Fruit fly (Drosophila melanogaster) whole organism, embryonic: ENCODE data around the gene CG14015.

ENCODE experiments used
- B-H1 ChIP-seq: fragments of 200-800 bp; sonication (Bioruptor generic); IDR thresholded peaks from 3 replicates; pipeline ENCODE4 v1.3.6; 2022; ENCODE audit warnings: missing biosample characterization, missing genetic modification characterization
- CG10267 ChIP-seq: fragments of 200-800 bp; sonication (Bioruptor generic); optimal IDR thresholded peaks from 2 replicates; lab custom pipeline; 2018; ENCODE audit warnings: missing biosample characterization, mild to moderate bottlenecking, missing genetic modification characterization, moderate library complexity
- CG10431 ChIP-seq: fragments of 200-800 bp; sonication (Bioruptor generic); optimal IDR thresholded peaks from 3 replicates; lab custom pipeline; 2018; ENCODE audit warnings: missing biosample characterization, mild to moderate bottlenecking, missing genetic modification characterization
- CG13424 ChIP-seq: fragments of 200-800 bp; sonication (Bioruptor generic); optimal IDR thresholded peaks from 2 replicates; lab custom pipeline; 2019; ENCODE audit warnings: missing biosample characterization, mild to moderate bottlenecking, missing genetic modification characterization, moderate library complexity
- CG13775 ChIP-seq: fragments of 200-800 bp; sonication (Bioruptor generic); optimal IDR thresholded peaks from 3 replicates; lab custom pipeline; 2017; ENCODE audit warnings: missing biosample characterization, mild to moderate bottlenecking, missing genetic modification characterization
- CG15269 ChIP-seq: fragments of 200-800 bp; sonication (Bioruptor generic); optimal IDR thresholded peaks from 2 replicates; lab custom pipeline; 2018; ENCODE audit warnings: missing biosample characterization, mild to moderate bottlenecking, missing genetic modification characterization, moderate library complexity
- CG15514 ChIP-seq: fragments of 200-800 bp; sonication (Bioruptor generic); optimal IDR thresholded peaks from 3 replicates; lab custom pipeline; 2017; ENCODE audit warnings: missing biosample characterization, missing genetic modification characterization, mild to moderate bottlenecking, moderate library complexity, missing genetic modification reagents
- CG15601 ChIP-seq: fragments of 200-800 bp; sonication (Bioruptor generic); optimal IDR thresholded peaks from 3 replicates; lab custom pipeline; 2019; ENCODE audit warnings: missing biosample characterization, mild to moderate bottlenecking, missing genetic modification characterization, moderate library complexity
- CG16779 ChIP-seq: fragments of 200-800 bp; sonication (Bioruptor generic); IDR thresholded peaks from 2 replicates; pipeline ENCODE4 v1.3.6; 2022; ENCODE audit warnings: missing biosample characterization, missing genetic modification characterization
- CG16815 ChIP-seq: fragments of 200-800 bp; sonication (Bioruptor generic); optimal IDR thresholded peaks from 3 replicates; lab custom pipeline; 2017; ENCODE audit warnings: missing biosample characterization, mild to moderate bottlenecking, missing genetic modification characterization
- CG17385 ChIP-seq: fragments of 200-800 bp; sonication (Bioruptor generic); optimal IDR thresholded peaks from 3 replicates; lab custom pipeline; 2018; ENCODE audit warnings: missing biosample characterization, mild to moderate bottlenecking, missing genetic modification characterization
- CG1792 ChIP-seq: fragments of 200-800 bp; sonication (Bioruptor generic); optimal IDR thresholded peaks from 2 replicates; lab custom pipeline; 2016; ENCODE audit warnings: missing biosample characterization, missing genetic modification characterization
- CG18262 ChIP-seq: fragments of 200-800 bp; optimal IDR thresholded peaks from 3 replicates; lab custom pipeline; 2019; ENCODE audit warnings: missing biosample characterization, mild to moderate bottlenecking, missing genetic modification characterization, moderate library complexity
- CG30403 ChIP-seq: fragments of 200-800 bp; sonication (Bioruptor generic); optimal IDR thresholded peaks from 3 replicates; lab custom pipeline; 2016; ENCODE audit warnings: missing biosample characterization, missing genetic modification characterization
- CG31388 ChIP-seq: fragments of 200-800 bp; sonication (Bioruptor generic); optimal IDR thresholded peaks from 2 replicates; lab custom pipeline; 2016; ENCODE audit warnings: missing biosample characterization, missing genetic modification characterization
- CG4404 ChIP-seq: fragments of 200-800 bp; sonication (Bioruptor generic); IDR thresholded peaks from 2 replicates; pipeline ENCODE4 v1.3.6; 2022; ENCODE audit warnings: missing biosample characterization, missing genetic modification characterization
- CG4707 ChIP-seq: fragments of 200-800 bp; sonication (Bioruptor generic); optimal IDR thresholded peaks from 2 replicates; lab custom pipeline; 2018; ENCODE audit warnings: missing biosample characterization, mild to moderate bottlenecking, missing genetic modification characterization, moderate library complexity
- CG6254 ChIP-seq: fragments of 200-800 bp; sonication (Bioruptor generic); optimal IDR thresholded peaks from 3 replicates; lab custom pipeline; 2017; ENCODE audit warnings: mild to moderate bottlenecking, missing biosample characterization, missing genetic modification reagents, missing genetic modification characterization
- CG6683 ChIP-seq: fragments of 200-800 bp; sonication (Bioruptor generic); optimal IDR thresholded peaks from 2 replicates; lab custom pipeline; 2017; ENCODE audit warnings: missing biosample characterization, mild to moderate bottlenecking, missing genetic modification characterization, missing genetic modification reagents
- CG7357 ChIP-seq: fragments of 200-800 bp; sonication (Bioruptor generic); IDR thresholded peaks from 3 replicates; pipeline ENCODE4 v1.3.6; 2022; ENCODE audit warnings: missing biosample characterization, missing genetic modification characterization
- CG9215 ChIP-seq: fragments of 200-800 bp; sonication (Bioruptor generic); IDR thresholded peaks from 2 replicates; pipeline ENCODE4 v1.3.6; 2022; ENCODE audit warnings: missing biosample characterization, missing genetic modification characterization
- D19A ChIP-seq: fragments of 200-800 bp; optimal IDR thresholded peaks from 3 replicates; lab custom pipeline; 2019; ENCODE audit warnings: missing biosample characterization, mild to moderate bottlenecking, missing genetic modification characterization, moderate library complexity
- Dad ChIP-seq: fragments of 200-800 bp; sonication (Bioruptor generic); optimal IDR thresholded peaks from 3 replicates; lab custom pipeline; 2016; ENCODE audit warnings: missing biosample characterization, missing genetic modification characterization
- Dbx ChIP-seq: fragments of 200-800 bp; sonication (Bioruptor generic); IDR thresholded peaks from 3 replicates; pipeline ENCODE4 v1.3.6; 2022; ENCODE audit warnings: missing biosample characterization, missing genetic modification characterization
- Dek ChIP-seq: fragments of 200-800 bp; sonication (Bioruptor generic); optimal IDR thresholded peaks from 3 replicates; lab custom pipeline; 2019; ENCODE audit warnings: missing biosample characterization, mild to moderate bottlenecking, missing genetic modification characterization, moderate library complexity
- Doc2 ChIP-seq: fragments of 200-800 bp; sonication (Bioruptor generic); IDR thresholded peaks from 2 replicates; pipeline ENCODE4 v1.3.6; 2022; ENCODE audit warnings: missing biosample characterization, missing genetic modification characterization
- Dp ChIP-seq: fragments of 200-800 bp; sonication (Bioruptor generic); optimal IDR thresholded peaks from 2 replicates; lab custom pipeline; 2018; ENCODE audit warnings: missing biosample characterization, mild to moderate bottlenecking, missing genetic modification characterization, moderate library complexity
- E2f2 ChIP-seq: fragments of 200-800 bp; sonication (Bioruptor generic); IDR thresholded peaks from 2 replicates; pipeline ENCODE4 v1.3.6; 2022; ENCODE audit warnings: missing biosample characterization, missing genetic modification characterization
- Ets65A ChIP-seq: fragments of 200-800 bp; sonication (Bioruptor generic); peaks from one replicate; lab custom pipeline; 2016; ENCODE audit warnings: missing biosample characterization, missing genetic modification characterization
- H15 ChIP-seq: fragments of 200-800 bp; sonication (Bioruptor generic); IDR thresholded peaks from 3 replicates; pipeline ENCODE4 v1.3.6; 2022; ENCODE audit warnings: missing biosample characterization, missing genetic modification characterization
- HLH4C ChIP-seq: fragments of 200-800 bp; sonication (Bioruptor generic); IDR thresholded peaks from 3 replicates; pipeline ENCODE4 v1.3.6; 2022; ENCODE audit warnings: missing biosample characterization, missing genetic modification characterization; ENCODE audit not compliant: partially characterized antibody
- Hey ChIP-seq: fragments of 200-800 bp; sonication (Bioruptor generic); optimal IDR thresholded peaks from 3 replicates; lab custom pipeline; 2018; ENCODE audit warnings: missing biosample characterization, mild to moderate bottlenecking, missing genetic modification characterization
- Meics ChIP-seq: fragments of 200-800 bp; sonication (Bioruptor generic); optimal IDR thresholded peaks from 2 replicates; lab custom pipeline; 2017; ENCODE audit warnings: missing biosample characterization, mild to moderate bottlenecking, missing genetic modification characterization
- NFAT ChIP-seq: fragments of 200-800 bp; sonication (Bioruptor generic); IDR thresholded peaks from 2 replicates; pipeline ENCODE4 v1.3.6; 2022; ENCODE audit warnings: missing biosample characterization, missing genetic modification characterization
- PHDP ChIP-seq: fragments of 200-800 bp; sonication (Bioruptor generic); optimal IDR thresholded peaks from 3 replicates; lab custom pipeline; 2018; ENCODE audit warnings: missing biosample characterization, mild to moderate bottlenecking, missing genetic modification characterization, moderate library complexity
- Pdp1 ChIP-seq, 2 experiments: fragments of 200-800 bp; sonication (Bioruptor generic); optimal IDR thresholded peaks; 3 replicates each; lab custom pipeline; 2016; ENCODE audit warnings: missing biosample characterization in 2 of 2, missing genetic modification characterization in 2 of 2, mild to moderate bottlenecking in 1 of 2, moderate library complexity in 1 of 2
- Sox102F ChIP-seq: fragments of 200-800 bp; sonication (Bioruptor generic); optimal IDR thresholded peaks from 2 replicates; lab custom pipeline; 2018; ENCODE audit warnings: missing biosample characterization, mild to moderate bottlenecking, missing genetic modification characterization, moderate library complexity
- ab ChIP-seq: fragments of 200-800 bp; sonication (Bioruptor generic); optimal IDR thresholded peaks from 2 replicates; lab custom pipeline; 2016; ENCODE audit warnings: missing biosample characterization, missing genetic modification characterization
- br ChIP-seq: fragments of >200 bp; optimal IDR thresholded peaks from 2 replicates; lab custom pipeline; 2017
- chif ChIP-seq, 2 experiments: fragments of 200-800 bp; sonication (Bioruptor generic); optimal IDR thresholded peaks; 3 replicates each; lab custom pipeline; 2016; ENCODE audit warnings: missing biosample characterization in 2 of 2, missing genetic modification characterization in 2 of 2
- dati ChIP-seq: fragments of 200-800 bp; sonication (Bioruptor generic); IDR thresholded peaks from 2 replicates; pipeline ENCODE4 v1.3.6; 2022; ENCODE audit warnings: missing biosample characterization, missing genetic modification characterization
- dimm ChIP-seq: fragments of 200-800 bp; sonication (Bioruptor generic); IDR thresholded peaks from 2 replicates; pipeline ENCODE4 v1.3.6; 2022; ENCODE audit warnings: missing biosample characterization, missing genetic modification characterization
- ind ChIP-seq: fragments of 200-800 bp; sonication (Bioruptor generic); optimal IDR thresholded peaks from 3 replicates; lab custom pipeline; 2016; ENCODE audit warnings: missing biosample characterization, missing genetic modification characterization
- luna ChIP-seq: fragments of 200-800 bp; sonication (Bioruptor generic); optimal IDR thresholded peaks from 2 replicates; lab custom pipeline; 2016; ENCODE audit warnings: missing biosample characterization, missing genetic modification characterization
- nerfin-1 ChIP-seq: fragments of 200-800 bp; sonication (Bioruptor generic); optimal IDR thresholded peaks from 3 replicates; lab custom pipeline; 2019; ENCODE audit warnings: missing biosample characterization, mild to moderate bottlenecking, missing genetic modification characterization, moderate library complexity
- pzg ChIP-seq: fragments of 200-800 bp; sonication (Bioruptor generic); optimal IDR thresholded peaks from 3 replicates; lab custom pipeline; 2018; ENCODE audit warnings: missing biosample characterization, mild to moderate bottlenecking, missing genetic modification characterization, moderate library complexity
- sens ChIP-seq: fragments of 200-800 bp; sonication (Bioruptor generic); peaks from one replicate; lab custom pipeline; 2016; ENCODE audit warnings: missing biosample characterization, missing genetic modification characterization
- stwl ChIP-seq: fragments of 200-800 bp; sonication (Bioruptor generic); optimal IDR thresholded peaks from 3 replicates; lab custom pipeline; 2018; ENCODE audit warnings: missing biosample characterization, mild to moderate bottlenecking, missing genetic modification characterization, moderate library complexity
- tap ChIP-seq: fragments of 200-800 bp; optimal IDR thresholded peaks from 3 replicates; lab custom pipeline; 2019; ENCODE audit warnings: missing biosample characterization, mild to moderate bottlenecking, missing genetic modification characterization, moderate library complexity
- tio ChIP-seq: fragments of 200-800 bp; sonication (Bioruptor generic); optimal IDR thresholded peaks from 2 replicates; lab custom pipeline; 2017; ENCODE audit warnings: missing biosample characterization, missing genetic modification characterization, inconsistent platforms
- tup ChIP-seq: fragments of 200-800 bp; sonication (Bioruptor generic); optimal IDR thresholded peaks from 2 replicates; lab custom pipeline; 2016; ENCODE audit warnings: missing biosample characterization, mild to moderate bottlenecking, missing genetic modification characterization, moderate library complexity
- zfh1 ChIP-seq: fragments of 200-800 bp; sonication (Bioruptor generic); IDR thresholded peaks from 3 replicates; pipeline ENCODE4 v1.3.6; 2022; ENCODE audit warnings: missing biosample characterization, missing genetic modification characterization

Gene CG14015

dm6 chr2L:5569503-5569902 lies 30.5 kb upstream of the CG14015 start (continued):
- no peak for TF ChIP-seq B-H1 (GFP tag; lab: Robert Waterston, UW)
- no peak for TF ChIP-seq pzg
- TF ChIP-seq CG30403 (GFP tag; lab: Kevin White, UChicago): peak; percentile 30
- TF ChIP-seq zfh1 (GFP tag; lab: Robert Waterston, UW): 0 out of 3 replicates have a peak, but pooled peaks have one; percentile 46
- TF ChIP-seq CG9215 (GFP tag; lab: Robert Waterston, UW): no peak
- 0 out of 3 replicates have a peak, but pooled peaks have one; percentile 19 for TF ChIP-seq CG7357 (GFP tag; lab: Robert Waterston, UW)
- no peak for TF ChIP-seq CG10431 (GFP tag; lab: Kevin White, UChicago)
- no peak for TF ChIP-seq Dad (GFP tag; lab: Kevin White, UChicago)
- no peak for TF ChIP-seq CG16779 (GFP tag; lab: Robert Waterston, UW)
- TF ChIP-seq Doc2 (GFP tag; lab: Robert Waterston, UW): 0 out of 2 replicates have a peak, but pooled peaks have one; percentile 13
- no peak for TF ChIP-seq stwl (tag; lab: Kevin White, UChicago)
- TF ChIP-seq Pdp1 (GFP tag; optimal IDR thresholded peaks at IDR 0.05; lab: Kevin White, UChicago): no peak
- peak; percentile 58 for TF ChIP-seq Meics (GFP tag; lab: Kevin White, UChicago)
- TF ChIP-seq tup: no peak
- TF ChIP-seq luna (GFP tag; lab: Kevin White, UChicago): no peak
- no peak for TF ChIP-seq tap (tag; lab: Kevin White, UChicago)
- no peak for TF ChIP-seq tio (GFP tag; lab: Kevin White, UChicago)
- TF ChIP-seq CG15269 (tag; lab: Kevin White, UChicago): peak; percentile 48
- peak; percentile 93 for TF ChIP-seq Ets65A
- TF ChIP-seq H15 (GFP tag; lab: Robert Waterston, UW): no peak
- no peak for TF ChIP-seq HLH4C
- no peak for TF ChIP-seq CG10267 (tag; lab: Kevin White, UChicago)
- peak; percentile 45 for TF ChIP-seq Sox102F (GFP tag; lab: Kevin White, UChicago)
- peak; percentile 26 for TF ChIP-seq CG17385 (GFP tag; lab: Kevin White, UChicago)
- TF ChIP-seq D19A (tag; lab: Kevin White, UChicago): peak; percentile 84
- TF ChIP-seq br (lab: Kevin White, UChicago): no peak
- TF ChIP-seq Hey (tag; lab: Kevin White, UChicago): no peak
- no peak for TF ChIP-seq ab (GFP tag; lab: Kevin White, UChicago)
- TF ChIP-seq Dp: no peak
- TF ChIP-seq CG6683 (GFP tag; lab: Kevin White, UChicago): no peak
- TF ChIP-seq PHDP: no peak
- no peak for TF ChIP-seq nerfin-1
- TF ChIP-seq CG15601: no peak
- no peak for TF ChIP-seq CG1792
- TF ChIP-seq CG6254 (GFP tag; lab: Kevin White, UChicago): no peak
- TF ChIP-seq CG31388 (GFP tag; lab: Kevin White, UChicago): no peak
- no peak for TF ChIP-seq NFAT
- no peak for TF ChIP-seq sens
- TF ChIP-seq CG16815 (GFP tag; lab: Kevin White, UChicago): no peak
- TF ChIP-seq chif (GFP tag; optimal IDR thresholded peaks at IDR 0.05; lab: Kevin White, UChicago): no peak
- no peak for TF ChIP-seq CG4404
- TF ChIP-seq CG18262 (tag; lab: Kevin White, UChicago): no peak
- peak; percentile 27 for TF ChIP-seq ind (GFP tag; lab: Kevin White, UChicago)
- no peak for TF ChIP-seq Dbx
- TF ChIP-seq dati (GFP tag; lab: Robert Waterston, UW): no peak
- no peak for TF ChIP-seq CG13775
- TF ChIP-seq dimm (GFP tag; lab: Robert Waterston, UW): no peak
- TF ChIP-seq CG13424 (tag; lab: Kevin White, UChicago): peak; percentile 42
- peak; percentile 18; the same call in 1 of the 2 replicates for TF ChIP-seq E2f2 (GFP tag; lab: Robert Waterston, UW)
- TF ChIP-seq CG4707 (GFP tag; lab: Kevin White, UChicago): no peak
- TF ChIP-seq Dek: peak; percentile 22
- TF ChIP-seq CG15514 (GFP tag; lab: Kevin White, UChicago): no peak
